Worm (Caenorhabditis elegans) whole organism, L2 larva: ENCODE results near the gene exp-1.
A peak's percentile ranks its signal among the peaks of the same experiment; 100 is the strongest.

Experiments
- C34F6.9 ChIP-seq: fragments of 150-350 bp; optimal IDR thresholded peaks from 2 replicates; lab custom pipeline; 2014; ENCODE audit warnings: missing biosample characterization, missing genetic modification characterization
- F13H6.1 ChIP-seq: sonication (generic microtip); optimal IDR thresholded peaks from 2 replicates; lab custom pipeline; 2016; ENCODE audit warnings: missing genetic modification characterization, missing compliant biosample characterization
- R02D3.7 ChIP-seq: fragments of 150-350 bp; optimal IDR thresholded peaks from 2 replicates; lab custom pipeline; 2014; ENCODE audit warnings: missing biosample characterization, missing genetic modification characterization
- Y55F3AM.14 ChIP-seq: fragments of 200-800 bp; sonication (Bioruptor generic); optimal IDR thresholded peaks from 2 replicates; lab custom pipeline; 2018; ENCODE audit warnings: mild to moderate bottlenecking, missing genetic modification characterization, missing compliant biosample characterization
- ZK546.5 ChIP-seq: sonication (generic microtip); optimal IDR thresholded peaks from 2 replicates; lab custom pipeline; 2017; ENCODE audit warnings: missing biosample characterization, missing genetic modification characterization
- aly-2 ChIP-seq: fragments of 150-350 bp; optimal IDR thresholded peaks from 2 replicates; lab custom pipeline; 2014; ENCODE audit warnings: missing biosample characterization, missing genetic modification characterization
- blmp-1 ChIP-seq: sonication (generic microtip); optimal IDR thresholded peaks from 2 replicates; lab custom pipeline; 2017; ENCODE audit warnings: missing genetic modification characterization, mild to moderate bottlenecking, missing compliant biosample characterization, antibody characterized with exemption, moderate library complexity; ENCODE audit not compliant: insufficient read depth
- ceh-16 ChIP-seq: fragments of 150-350 bp; optimal IDR thresholded peaks from 2 replicates; lab custom pipeline; 2014; ENCODE audit warnings: missing biosample characterization, missing genetic modification characterization
- ceh-82 ChIP-seq: fragments of 150-350 bp; optimal IDR thresholded peaks from 2 replicates; lab custom pipeline; 2014; ENCODE audit warnings: missing biosample characterization, missing genetic modification characterization
- crh-2 ChIP-seq: sonication (generic microtip); optimal IDR thresholded peaks from 2 replicates; lab custom pipeline; 2017; ENCODE audit warnings: missing biosample characterization, missing genetic modification characterization
- dmd-4 ChIP-seq: sonication (generic microtip); optimal IDR thresholded peaks from 2 replicates; lab custom pipeline; 2017; ENCODE audit warnings: missing biosample characterization, missing genetic modification characterization
- egl-27 ChIP-seq: sonication (generic microtip); optimal IDR thresholded peaks from 3 replicates; lab custom pipeline; 2017; ENCODE audit warnings: missing biosample characterization, missing genetic modification reagents, missing genetic modification characterization
- elt-1 ChIP-seq: fragments of 150-350 bp; optimal IDR thresholded peaks from 2 replicates; lab custom pipeline; 2014; ENCODE audit warnings: missing biosample characterization, missing genetic modification characterization
- elt-3 ChIP-seq: sonication (generic microtip); optimal IDR thresholded peaks from 2 replicates; lab custom pipeline; 2017; ENCODE audit warnings: missing biosample characterization, missing genetic modification characterization
- fos-1 ChIP-seq: fragments of 150-350 bp; optimal IDR thresholded peaks from 2 replicates; lab custom pipeline; 2014; ENCODE audit warnings: missing biosample characterization, missing genetic modification characterization
- lin-11 ChIP-seq: fragments of 150-350 bp; sonication (generic microtip); optimal IDR thresholded peaks from 2 replicates; lab custom pipeline; 2014; ENCODE audit warnings: missing biosample characterization, missing genetic modification characterization, inconsistent platforms, mixed read lengths
- lin-39 ChIP-seq: fragments of 150-350 bp; optimal IDR thresholded peaks from 2 replicates; lab custom pipeline; 2014; ENCODE audit warnings: missing biosample characterization, missing genetic modification reagents, missing genetic modification characterization
- lsy-2 ChIP-seq, 2 experiments: fragments of 150-350 bp in 1 of 2; sonication (generic microtip) in 1 of 2; optimal IDR thresholded peaks; 2 replicates each; lab custom pipeline; 2014 to 2017; ENCODE audit warnings: missing biosample characterization in 2 of 2, missing genetic modification characterization in 2 of 2
- mab-5 ChIP-seq: fragments of 150-350 bp; optimal IDR thresholded peaks from 2 replicates; lab custom pipeline; 2014; ENCODE audit warnings: missing biosample characterization, missing genetic modification characterization
- mbf-1 ChIP-seq: sonication (generic microtip); optimal IDR thresholded peaks from 2 replicates; lab custom pipeline; 2017; ENCODE audit warnings: missing biosample characterization, missing genetic modification characterization
- mdl-1 ChIP-seq, 2 experiments: fragments of 150-350 bp in 1 of 2; sonication (generic microtip) in 1 of 2; optimal IDR thresholded peaks; 2 replicates each; lab custom pipeline; 2017; ENCODE audit warnings: missing biosample characterization in 2 of 2, missing genetic modification characterization in 2 of 2
- nhr-10 ChIP-seq: sonication (generic microtip); optimal IDR thresholded peaks from 2 replicates; lab custom pipeline; 2017; ENCODE audit warnings: missing biosample characterization, missing genetic modification characterization
- nhr-11 ChIP-seq: fragments of 150-350 bp; optimal IDR thresholded peaks from 2 replicates; lab custom pipeline; 2014; ENCODE audit warnings: missing biosample characterization, missing genetic modification characterization
- nhr-12 ChIP-seq: fragments of 150-350 bp; optimal IDR thresholded peaks from 2 replicates; lab custom pipeline; 2014; ENCODE audit warnings: missing biosample characterization, missing genetic modification characterization
- nhr-129 ChIP-seq: fragments of 150-350 bp; optimal IDR thresholded peaks from 2 replicates; lab custom pipeline; 2014; ENCODE audit warnings: missing biosample characterization, missing genetic modification characterization
- nhr-21 ChIP-seq: fragments of 150-350 bp; optimal IDR thresholded peaks from 2 replicates; lab custom pipeline; 2014; ENCODE audit warnings: missing biosample characterization, missing genetic modification characterization
- nhr-23 ChIP-seq: fragments of 150-350 bp; optimal IDR thresholded peaks from 2 replicates; lab custom pipeline; 2014; ENCODE audit warnings: missing biosample characterization, missing genetic modification reagents, missing genetic modification characterization
- nhr-237 ChIP-seq: fragments of 150-350 bp; optimal IDR thresholded peaks from 2 replicates; lab custom pipeline; 2014; ENCODE audit warnings: missing biosample characterization, missing genetic modification characterization
- nhr-25 ChIP-seq: fragments of 150-350 bp; sonication (generic microtip); optimal IDR thresholded peaks from 3 replicates; lab custom pipeline; 2014; ENCODE audit warnings: missing biosample characterization, missing genetic modification characterization
- nhr-6 ChIP-seq: fragments of 150-350 bp; optimal IDR thresholded peaks from 2 replicates; lab custom pipeline; 2014; ENCODE audit warnings: missing biosample characterization, missing genetic modification characterization
- nhr-77 ChIP-seq: fragments of 150-350 bp; optimal IDR thresholded peaks from 2 replicates; lab custom pipeline; 2014; ENCODE audit warnings: missing biosample characterization, missing genetic modification characterization
- peb-1 ChIP-seq: fragments of 150-350 bp; optimal IDR thresholded peaks from 2 replicates; lab custom pipeline; 2014; ENCODE audit warnings: missing biosample characterization, missing genetic modification characterization
- skn-1 ChIP-seq: sonication (generic microtip); optimal IDR thresholded peaks from 2 replicates; lab custom pipeline; 2017; ENCODE audit warnings: missing biosample characterization, missing genetic modification characterization
- sma-3 ChIP-seq: sonication (generic microtip); optimal IDR thresholded peaks from 2 replicates; lab custom pipeline; 2016; ENCODE audit warnings: missing genetic modification reagents, missing genetic modification characterization, missing compliant biosample characterization
- sma-9 ChIP-seq, 2 experiments: fragments of 150-350 bp in 1 of 2; sonication (generic microtip) in 1 of 2; optimal IDR thresholded peaks; 2 replicates each; lab custom pipeline; 2014 to 2016; ENCODE audit warnings: missing genetic modification characterization in 2 of 2, mild to moderate bottlenecking in 1 of 2, missing biosample characterization in 1 of 2, missing compliant biosample characterization in 1 of 2, missing genetic modification reagents in 1 of 2, moderate library complexity in 1 of 2
- snpc-4 ChIP-seq: fragments of 150-350 bp; optimal IDR thresholded peaks from 2 replicates; lab custom pipeline; 2014; ENCODE audit warnings: missing biosample characterization, missing genetic modification characterization
- unc-39 ChIP-seq: fragments of 150-350 bp; optimal IDR thresholded peaks from 2 replicates; lab custom pipeline; 2014; ENCODE audit warnings: missing biosample characterization, missing genetic modification characterization
- unc-55 ChIP-seq: fragments of 150-350 bp; sonication (generic microtip); optimal IDR thresholded peaks from 3 replicates; lab custom pipeline; 2014; ENCODE audit warnings: missing biosample characterization, missing genetic modification reagents, missing genetic modification characterization
- unc-62 ChIP-seq: fragments of 150-350 bp; optimal IDR thresholded peaks from 2 replicates; lab custom pipeline; 2014; ENCODE audit warnings: missing biosample characterization, missing genetic modification reagents, missing genetic modification characterization
- ztf-1 ChIP-seq: fragments of 200-800 bp; sonication (Bioruptor generic); conservative IDR thresholded peaks from 2 replicates; pipeline ENCODE4 v1.3.6; 2022; ENCODE audit warnings: missing genetic modification characterization, missing compliant biosample characterization

Gene exp-1

DNA sequence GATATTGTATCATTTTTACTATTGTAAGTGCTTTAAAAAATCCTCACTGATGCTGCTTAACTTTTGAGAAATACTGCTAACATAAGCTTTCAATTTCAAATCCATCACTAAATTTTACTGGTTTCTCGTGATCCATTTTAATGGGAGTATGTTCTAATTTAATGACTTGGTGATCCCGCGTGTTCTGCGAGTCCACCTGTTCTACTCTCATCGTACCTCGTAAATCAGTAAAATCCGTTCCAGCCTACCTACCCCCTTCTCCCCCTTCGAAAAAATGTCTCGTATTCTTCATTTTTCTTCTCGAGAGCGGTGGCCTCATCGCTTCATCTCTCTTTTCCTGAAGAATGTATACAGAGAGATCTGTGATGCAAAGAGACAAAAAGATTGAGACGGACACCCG lies 25.4 kb downstream of the exp-1 start:
- no peak for TF ChIP-seq ZK546.5 (tag; lab: Kevin White, UChicago)
- no peak for TF ChIP-seq nhr-10 (tag; lab: Kevin White, UChicago)
- no peak for TF ChIP-seq lsy-2 (tag; optimal IDR thresholded peaks at IDR 0.05; lab: Kevin White, UChicago)
- no peak for TF ChIP-seq egl-27 (tag; lab: Kevin White, UChicago)
- TF ChIP-seq elt-3 (tag; lab: Kevin White, UChicago): no peak
- TF ChIP-seq blmp-1 (tag; lab: Kevin White, UChicago): no peak
- TF ChIP-seq nhr-6 (tag; lab: Kevin White, UChicago): no peak
- TF ChIP-seq ceh-82 (tag; lab: Kevin White, UChicago): no peak
- TF ChIP-seq lin-39 (tag; lab: Kevin White, UChicago): no peak
- no peak for TF ChIP-seq F13H6.1 (tag; lab: Kevin White, UChicago)
- TF ChIP-seq ztf-1 (GFP tag; lab: Robert Waterston, UW): no peak
- no peak for TF ChIP-seq nhr-12
- no peak for TF ChIP-seq sma-9 (GFP tag; optimal IDR thresholded peaks at IDR 0.05; lab: Kevin White, UChicago)
- TF ChIP-seq sma-9 (tag; optimal IDR thresholded peaks at IDR 0.05; lab: Kevin White, UChicago): no peak
- TF ChIP-seq unc-55 (GFP tag; lab: Kevin White, UChicago): no peak
- TF ChIP-seq mab-5 (tag; lab: Kevin White, UChicago): no peak
- no peak for TF ChIP-seq nhr-11 (tag; lab: Kevin White, UChicago)

DNA sequence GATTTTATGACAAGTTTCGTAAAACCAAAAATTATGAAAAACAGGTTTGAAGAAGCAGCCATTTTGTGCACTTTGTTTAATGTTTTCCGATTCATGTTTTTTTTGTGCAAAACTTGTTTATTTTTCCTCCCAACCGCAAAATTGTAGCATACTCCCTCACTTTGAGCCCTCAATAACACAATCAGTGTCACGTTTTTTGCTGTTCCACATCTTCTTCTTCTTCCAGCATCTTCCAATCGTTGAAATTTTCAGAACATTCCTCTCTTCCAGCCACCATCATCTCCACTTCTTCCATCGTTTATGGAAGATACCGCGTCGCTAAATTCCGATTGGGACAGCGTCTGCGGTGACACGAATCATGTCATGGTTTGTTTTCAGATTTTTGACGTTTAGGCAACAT lies 28.3 kb downstream of the exp-1 start, which contains the start of gene abts-3:
TSS of gene abts-3 (plus strand) at position 301 of the 400 bp plus-strand sequence.
- no peak for TF ChIP-seq R02D3.7
- TF ChIP-seq nhr-21: no peak
- no peak for TF ChIP-seq unc-62
- no peak for TF ChIP-seq elt-1 (tag; lab: Kevin White, UChicago)
- no peak for TF ChIP-seq fos-1 (tag; lab: Kevin White, UChicago)

DNA sequence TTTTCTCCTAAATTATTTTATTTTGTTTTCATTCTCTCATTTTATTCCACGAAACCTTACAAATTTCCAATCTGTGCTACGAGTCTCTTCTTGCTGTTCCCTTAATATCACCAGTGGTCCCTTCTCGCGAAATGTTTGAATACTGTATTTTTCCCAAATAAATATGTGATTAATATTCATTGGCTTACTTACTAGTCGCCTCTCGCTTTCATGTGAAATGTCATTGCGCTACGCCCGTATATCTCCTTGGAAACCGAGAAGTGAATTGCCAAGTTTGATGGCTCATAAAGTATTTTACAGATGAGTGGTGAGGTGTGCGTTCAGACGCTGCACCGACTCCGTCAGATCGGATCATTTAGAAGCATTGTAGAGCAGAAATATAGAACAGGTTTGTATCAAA lies 35.6 kb downstream of the exp-1 start, which contains the start of gene rars-2:
TSS of gene rars-2 (plus strand) at position 301 of the 400 bp plus-strand sequence.
- TF ChIP-seq dmd-4 (tag; lab: Kevin White, UChicago) (no peak), mbf-1 (no peak), ceh-16 (no peak), nhr-12 (no peak), crh-2 (tag; lab: Kevin White, UChicago) (no peak), nhr-237 (no peak), lin-39 (tag; lab: Kevin White, UChicago) (no peak), unc-39 (tag; lab: Kevin White, UChicago) (no peak), nhr-77 (tag; lab: Kevin White, UChicago) (no peak), C34F6.9 (no peak), mab-5 (tag; lab: Kevin White, UChicago) (no peak), ZK546.5 (tag; lab: Kevin White, UChicago) (no peak), lin-11 (tag; lab: Kevin White, UChicago) (no peak), ztf-1 (GFP tag; lab: Robert Waterston, UW) (no peak), sma-3 (GFP tag; lab: Kevin White, UChicago) (no peak)

DNA sequence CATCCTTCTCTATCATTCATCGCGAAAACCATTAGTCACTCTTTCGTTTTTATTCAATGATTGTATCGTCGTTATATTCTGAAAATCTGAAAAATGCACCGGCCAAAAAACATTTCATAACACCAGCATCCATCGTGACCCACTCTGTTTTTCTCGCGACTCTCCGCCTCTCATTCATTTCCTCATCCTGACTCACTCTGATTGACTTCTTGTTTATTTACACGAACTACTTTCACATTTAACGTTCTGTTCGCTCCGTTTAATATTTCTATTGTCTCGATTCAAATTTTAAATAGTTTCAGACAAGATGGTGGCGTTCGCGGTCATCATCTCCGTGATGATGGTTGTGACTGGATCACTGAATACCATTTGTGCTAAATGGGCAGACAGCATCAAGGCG lies 37.4 kb downstream of the exp-1 start, which contains the start of gene C29H12.2:
TSS of gene C29H12.2 (plus strand) at position 297 of the 400 bp plus-strand sequence.
- TF ChIP-seq nhr-129 (tag; lab: Kevin White, UChicago) (peak; percentile 41), fos-1 (tag; lab: Kevin White, UChicago) (no peak), C34F6.9 (peak; percentile 30)
- TF ChIP-seq, all 48 proteins: peak for 2

DNA sequence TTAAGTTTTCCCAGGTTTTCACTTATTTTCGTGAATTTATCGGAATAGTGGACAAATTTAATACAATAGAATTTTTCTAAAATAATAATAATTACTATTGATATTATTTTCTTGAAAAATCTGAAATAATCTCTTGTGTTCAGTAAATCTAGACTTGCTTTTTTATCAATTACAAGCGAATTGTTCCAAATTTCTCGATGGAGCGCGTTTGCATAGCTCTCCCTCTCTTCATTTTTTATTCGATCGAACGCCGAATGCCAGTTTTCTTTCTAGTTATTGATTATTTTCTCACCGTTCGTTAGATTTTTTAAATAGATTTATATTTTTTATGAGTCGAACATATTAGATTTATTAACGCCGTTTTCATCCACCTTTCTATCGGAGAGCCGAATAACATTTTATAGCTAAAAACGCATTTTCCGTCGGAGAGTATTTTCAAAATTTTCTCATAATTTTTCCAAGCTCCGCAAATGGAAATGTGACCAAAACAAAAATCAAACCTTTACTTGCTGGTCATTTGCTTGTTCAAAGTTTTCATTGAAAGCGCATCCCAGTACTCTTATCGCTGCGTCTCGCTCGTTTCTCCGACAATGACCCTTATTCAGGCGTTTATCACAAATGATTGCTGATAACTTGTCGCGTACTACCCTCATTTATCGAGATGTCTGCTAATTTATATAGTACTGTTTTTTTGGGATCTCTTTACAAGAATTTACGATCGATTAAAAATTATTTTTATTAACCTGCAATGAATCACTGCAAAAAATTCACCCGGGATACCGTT lies 38.1 kb downstream of the exp-1 start:
- TF ChIP-seq Y55F3AM.14 (no peak), nhr-129 (tag; lab: Kevin White, UChicago) (no peak), snpc-4 (tag; lab: Kevin White, UChicago) (no peak), sma-9 (GFP tag; optimal IDR thresholded peaks at IDR 0.05; lab: Kevin White, UChicago) (no peak), sma-9 (tag; optimal IDR thresholded peaks at IDR 0.05; lab: Kevin White, UChicago) (no peak), elt-1 (tag; lab: Kevin White, UChicago) (no peak), nhr-23 (tag; lab: Kevin White, UChicago) (no peak), elt-3 (tag; lab: Kevin White, UChicago) (no peak), ZK546.5 (tag; lab: Kevin White, UChicago) (no peak), mdl-1 (tag; optimal IDR thresholded peaks at IDR 0.05; lab: Kevin White, UChicago) (no peak), ceh-16 (no peak), nhr-11 (tag; lab: Kevin White, UChicago) (no peak), fos-1 (tag; lab: Kevin White, UChicago) (peak; percentile 78), unc-62 (no peak), nhr-25 (tag; lab: Kevin White, UChicago) (no peak), F13H6.1 (tag; lab: Kevin White, UChicago) (no peak), peb-1 (tag; lab: Kevin White, UChicago) (no peak), nhr-12 (no peak), nhr-237 (no peak), egl-27 (tag; lab: Kevin White, UChicago) (no peak), unc-55 (GFP tag; lab: Kevin White, UChicago) (peak; percentile 54), skn-1 (tag; lab: Kevin White, UChicago) (no peak), nhr-10 (tag; lab: Kevin White, UChicago) (no peak), lsy-2 (tag; optimal IDR thresholded peaks at IDR 0.05; lab: Kevin White, UChicago) (peak in 1 of 2 experiments; percentile 18), C34F6.9 (peak; percentile 60), R02D3.7 (no peak), aly-2 (tag; lab: Kevin White, UChicago) (no peak)
